Worm (Caenorhabditis elegans): ENCODE measurements around the gene T26C12.2.

DNA sequence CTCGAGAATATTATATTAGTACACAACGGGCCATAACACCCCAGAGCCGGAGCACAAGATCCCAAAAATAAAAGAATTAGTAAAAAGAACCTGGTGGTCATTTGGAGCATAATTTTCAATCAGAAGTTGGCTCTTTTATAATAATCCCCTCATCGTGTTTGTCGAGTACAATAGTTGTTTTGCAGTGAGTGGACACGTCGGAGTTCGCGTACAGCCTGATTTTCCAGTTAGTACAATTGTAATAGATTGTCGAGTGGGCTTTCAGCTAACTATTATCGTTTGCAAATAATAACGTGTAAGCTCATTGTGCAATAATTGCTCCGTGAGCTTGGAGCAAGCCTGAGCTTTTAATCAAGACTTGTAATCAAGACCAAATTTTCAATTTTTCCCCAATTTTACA is 41.9 kb upstream of the T26C12.2 start, which contains the start of gene W08E12.9:
- TF ChIP-seq W03F9.2 (tag; optimal IDR thresholded peaks at IDR 0.05) = no peak
- TF ChIP-seq him-1 (tag; optimal IDR thresholded peaks at IDR 0.05) = no peak
- no peak for TF ChIP-seq dao-5 (tag; optimal IDR thresholded peaks at IDR 0.05)

All from whole organism, L4/young adult.